Worm (Caenorhabditis elegans) whole organism, young adult: Measurements from ENCODE around the gene wdr-37.

Experiments used
- D2030.7 ChIP-seq: fragments of 200-800 bp; sonication (Bioruptor generic); IDR thresholded peaks from 2 replicates; pipeline ENCODE4 v1.3.6; 2022; ENCODE audit warnings: missing genetic modification reagents, missing genetic modification characterization, missing compliant biosample characterization
- nhr-179 ChIP-seq: sonication (generic microtip); optimal IDR thresholded peaks from 2 replicates; lab custom pipeline; 2016; ENCODE audit warnings: mild to moderate bottlenecking, missing genetic modification characterization, missing compliant biosample characterization

DNA sequence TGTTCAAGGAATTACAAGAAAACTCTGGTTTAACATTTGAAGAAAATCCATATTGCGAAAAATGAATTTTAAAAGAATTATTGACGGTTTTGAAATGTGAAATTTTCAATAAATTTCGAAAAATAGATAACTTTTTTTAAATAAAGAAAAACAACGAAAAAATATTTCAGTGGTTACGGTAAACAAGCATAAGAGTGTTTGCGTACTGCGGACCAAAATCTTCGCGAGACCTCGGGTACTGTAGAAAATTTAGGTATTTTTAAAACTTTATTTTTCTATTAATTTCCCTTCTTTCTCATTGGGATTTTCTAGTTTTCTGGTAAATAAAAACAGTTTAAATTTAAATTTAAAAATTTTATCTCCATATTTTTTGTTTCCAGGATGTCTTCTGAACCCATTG lies 4.2 kb upstream of the wdr-37 start, which contains the start of gene xnd-1:
- TF ChIP-seq D2030.7 (GFP tag; lab: Robert Waterston, UW) = peak; percentile 43; the same call in 1 of the 2 replicates
- TF ChIP-seq nhr-179 (tag; lab: Kevin White, UChicago) = no peak
